Fruit fly (Drosophila melanogaster) ovary, adult (tissue): ENCODE results near the gene RabGGTb.

ENCODE experiments used
- CG17801 ChIP-seq: fragments of 200-800 bp; optimal IDR thresholded peaks from 2 replicates; lab custom pipeline; 2019; ENCODE audit warnings: missing biosample characterization, mild to moderate bottlenecking, missing genetic modification characterization, moderate library complexity; ENCODE audit not compliant: partially characterized antibody

RabGGTb gene

dm6 chr2L:2857862-2858734, 20.8 kb upstream of the RabGGTb start:
- peak; percentile 67 for TF ChIP-seq CG17801 (GFP tag; lab: Kevin White, UChicago)

dm6 chr2L:2861140-2861884, 17.6 kb upstream of the RabGGTb start:
- TF ChIP-seq CG17801 (GFP tag; lab: Kevin White, UChicago): no peak

DNA sequence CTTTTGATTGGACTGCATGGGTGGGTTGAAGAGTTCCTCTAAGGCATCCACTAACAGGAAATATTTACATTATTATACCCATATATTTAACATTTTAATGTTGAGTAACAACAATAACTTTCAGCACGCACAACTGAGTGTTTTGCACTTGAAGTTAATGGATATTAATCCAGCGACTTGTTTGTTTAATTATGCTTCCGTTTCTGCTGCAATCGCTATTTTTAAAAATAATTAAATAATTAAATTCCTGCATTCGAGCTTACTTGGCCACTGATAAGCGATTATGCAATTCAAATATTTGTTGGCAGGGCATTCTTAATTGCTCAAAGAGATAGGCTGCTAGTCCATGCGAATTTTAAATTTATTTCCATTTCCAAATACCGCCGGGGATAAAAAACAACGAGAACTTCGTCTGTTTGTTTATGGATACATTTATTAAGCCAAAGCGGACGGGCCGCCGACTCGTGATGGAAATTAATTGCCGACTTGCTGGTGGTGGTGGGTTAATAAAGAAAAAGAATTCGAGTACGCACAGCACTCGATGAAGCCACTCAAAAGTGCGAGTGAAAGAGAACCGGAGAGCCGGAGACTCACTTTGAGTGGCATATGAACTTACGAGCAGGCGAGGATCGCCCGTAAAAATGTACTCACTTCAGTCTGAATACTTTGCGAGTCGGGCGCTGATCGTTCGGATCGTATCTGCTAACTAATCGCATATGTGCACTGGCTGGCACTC, 16.9 kb upstream of the RabGGTb start:
- TF ChIP-seq CG17801 (GFP tag; lab: Kevin White, UChicago): peak; percentile 29

- TF ChIP-seq CG17801 (GFP tag; lab: Kevin White, UChicago): no peak
Observed at dm6 chr2L:2862621-2862962, 16.3 kb upstream of the RabGGTb start.

DNA sequence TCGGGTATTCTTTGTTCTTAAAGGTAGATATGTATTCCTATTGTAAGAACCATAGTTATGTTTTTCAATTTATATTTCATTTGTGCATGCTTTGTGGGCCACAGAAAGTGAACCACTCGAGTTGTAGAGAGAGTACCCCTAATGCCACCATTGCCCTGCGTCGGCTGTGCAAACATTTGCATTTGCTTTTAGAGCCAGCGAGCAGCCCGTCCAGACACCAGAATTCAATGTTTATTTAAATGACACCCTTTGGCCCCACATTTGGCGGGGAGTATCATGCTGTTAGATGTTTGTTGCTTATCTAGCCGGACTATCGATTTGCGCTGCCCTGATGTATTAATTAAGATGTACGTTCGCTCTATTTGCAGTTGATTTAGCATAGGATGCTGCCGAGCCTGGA, 14.3 kb upstream of the RabGGTb start:
- no peak for TF ChIP-seq CG17801 (GFP tag; lab: Kevin White, UChicago)

DNA sequence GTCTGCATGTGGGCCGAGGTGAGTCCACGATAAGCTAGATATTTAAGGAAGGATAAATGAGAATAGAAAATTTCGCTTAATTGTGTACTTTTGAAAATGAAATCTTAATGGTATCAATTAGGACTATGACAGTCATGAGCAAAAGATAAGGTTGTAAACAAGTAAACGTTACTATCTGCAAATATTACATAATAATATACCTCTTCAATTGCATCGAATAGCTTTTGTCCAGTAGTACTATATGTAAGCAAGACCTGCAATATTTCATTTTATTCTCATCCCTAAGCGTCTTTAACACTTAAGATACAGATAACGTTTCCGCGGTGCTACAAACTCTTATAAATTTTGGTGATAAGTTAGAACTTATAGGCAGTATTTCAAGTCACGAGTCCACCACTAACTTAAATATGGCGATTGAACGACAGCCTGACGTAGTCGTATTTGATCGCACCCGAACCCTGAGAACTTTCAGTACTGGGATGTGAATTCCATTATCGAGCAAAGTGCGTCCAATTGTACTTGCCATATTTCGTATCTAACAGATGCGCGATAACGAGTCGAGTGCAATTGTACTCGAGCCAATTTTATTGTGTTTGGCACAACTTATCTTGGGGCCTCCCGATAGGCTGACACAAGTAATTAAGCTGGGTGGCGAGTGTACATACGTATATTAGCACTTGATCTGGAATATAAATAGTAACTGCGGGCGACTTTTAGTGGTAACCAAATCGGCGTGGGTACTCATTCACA, 13.2 kb upstream of the RabGGTb start:
- no peak for TF ChIP-seq CG17801 (GFP tag; lab: Kevin White, UChicago)

DNA sequence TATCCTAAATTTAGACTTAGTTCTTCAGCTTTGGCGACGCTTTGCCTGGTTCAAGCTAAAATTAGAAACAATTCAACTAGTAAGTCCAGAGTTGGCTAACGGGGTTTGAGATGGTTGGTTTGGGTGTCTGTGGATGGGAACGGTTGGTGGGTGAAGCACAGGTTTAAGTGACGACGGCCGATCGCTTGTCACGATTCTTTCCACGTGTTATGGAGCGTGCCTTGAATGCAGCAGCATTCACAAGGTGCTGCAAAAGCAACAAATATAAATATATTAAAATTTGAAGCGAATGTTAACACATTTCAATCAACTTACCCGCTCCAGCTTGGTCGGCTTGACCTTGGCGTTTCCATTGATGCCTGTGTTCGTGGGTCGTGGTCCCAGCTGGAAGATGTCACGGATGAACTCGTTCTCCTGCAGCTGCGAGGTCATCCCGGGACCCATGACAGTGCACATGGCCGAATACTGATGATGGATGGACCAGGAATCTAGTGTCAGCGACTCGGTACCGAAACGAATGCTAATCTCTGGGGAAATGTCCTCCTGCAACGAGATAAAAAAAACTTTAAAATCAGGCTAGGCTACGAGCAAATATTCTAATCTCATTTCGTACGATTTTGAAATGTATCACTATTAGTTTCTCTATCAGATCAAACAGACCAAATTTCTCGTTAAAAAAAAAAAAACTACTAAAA, 9.8 kb upstream of the RabGGTb start, which contains the start of gene CG8813:
Gene CG8813 (plus strand): TSS at position 645 of the 695 bp plus-strand sequence.
- no peak for TF ChIP-seq CG17801 (GFP tag; lab: Kevin White, UChicago)

DNA sequence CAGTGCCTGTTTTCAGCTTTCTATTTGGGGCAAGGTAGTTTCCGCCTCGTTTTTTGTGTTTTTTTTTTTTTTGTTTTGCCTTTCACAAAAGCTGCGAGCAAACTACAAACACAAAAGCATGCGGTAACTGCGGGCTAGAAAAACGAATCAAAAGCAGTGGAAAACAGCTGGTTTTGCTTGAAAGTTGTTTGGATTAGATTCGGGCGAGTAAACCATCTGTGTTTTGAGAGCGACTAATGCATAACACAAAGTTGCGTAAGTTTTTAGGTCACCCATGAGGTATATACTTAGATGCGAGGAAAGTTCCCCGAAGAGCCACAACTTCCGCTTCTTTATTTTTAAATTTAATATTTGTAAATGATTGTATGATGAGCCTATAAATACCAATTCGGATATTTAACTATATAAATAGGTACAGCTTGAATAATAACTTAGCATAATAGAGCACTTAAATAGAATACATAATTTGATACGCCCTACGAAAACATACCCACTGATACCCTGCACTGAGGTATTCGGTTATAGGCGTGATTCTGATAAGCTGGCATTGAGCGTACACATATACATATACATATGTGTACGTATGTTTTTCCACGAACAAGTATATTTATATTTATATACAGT, 6.5 kb upstream of the RabGGTb start:
- no peak for TF ChIP-seq CG17801 (GFP tag; lab: Kevin White, UChicago)

- no peak for TF ChIP-seq CG17801 (GFP tag; lab: Kevin White, UChicago)
Observed at dm6 chr2L:2872968-2873728, 5.8 kb upstream of the RabGGTb start.

DNA sequence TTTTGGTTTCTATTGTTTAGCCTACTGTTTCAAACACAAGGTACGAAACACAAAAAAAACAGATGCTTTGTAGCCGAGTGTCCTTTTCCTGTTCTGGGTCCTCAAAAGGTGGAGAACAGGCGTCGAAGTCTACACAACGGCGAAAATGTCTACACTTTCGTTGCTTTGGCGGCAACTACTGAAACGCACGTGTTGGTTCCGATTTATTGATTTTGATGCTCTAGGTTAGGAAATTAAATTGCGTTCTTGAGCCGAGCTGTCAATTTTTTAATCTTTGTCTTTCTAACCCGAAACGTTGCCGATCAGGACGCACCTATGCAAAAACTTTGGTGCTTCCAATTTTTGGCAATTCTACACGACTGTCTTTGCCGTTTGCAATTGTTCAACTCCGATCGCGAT, 5.2 kb upstream of the RabGGTb start:
- TF ChIP-seq CG17801 (GFP tag; lab: Kevin White, UChicago): no peak

dm6 chr2L:2874185-2874541, 4.7 kb upstream of the RabGGTb start, which contains the start of gene Ifrd1:
Gene Ifrd1, minus strand, starts transcription at chr2L:2874489.
- TF ChIP-seq CG17801 (GFP tag; lab: Kevin White, UChicago): peak; percentile 12

DNA sequence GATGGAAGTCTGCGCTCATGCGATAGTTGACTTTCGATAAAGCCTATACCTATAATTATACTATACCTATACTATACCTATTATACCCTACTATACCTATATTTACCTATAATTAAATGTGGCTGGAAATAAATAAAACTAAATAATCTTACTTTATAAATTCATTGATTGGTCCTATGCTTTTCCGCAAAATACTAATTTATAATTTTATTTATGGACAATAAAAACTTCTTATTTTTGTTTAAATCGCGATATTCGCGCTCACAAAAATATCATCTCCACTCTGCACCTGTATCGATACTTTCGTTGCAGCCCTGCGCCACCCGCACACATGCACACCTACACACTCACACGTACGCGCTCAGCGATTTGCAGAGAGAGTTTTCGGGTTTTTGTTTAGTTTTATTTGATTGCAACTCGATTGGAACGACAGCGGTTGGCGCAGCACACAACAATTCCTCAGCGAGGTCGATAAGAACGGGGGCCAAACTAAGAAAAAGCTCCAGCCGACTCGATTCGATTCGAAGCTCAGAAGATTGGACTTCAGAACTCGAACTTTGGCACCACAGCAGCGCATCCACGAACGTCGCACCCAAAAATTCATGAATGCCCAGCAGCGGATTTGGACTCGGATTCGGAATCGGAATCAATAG, 4.2 kb upstream of the RabGGTb start, which contains the start of gene CG8814:
Gene CG8814 (plus strand): TSS at position 349 of the 653 bp plus-strand sequence.
- TF ChIP-seq CG17801 (GFP tag; lab: Kevin White, UChicago): peak; percentile 78
